Fruit fly (Drosophila melanogaster): ENCODE results near the gene Bili.

Bili gene

DNA sequence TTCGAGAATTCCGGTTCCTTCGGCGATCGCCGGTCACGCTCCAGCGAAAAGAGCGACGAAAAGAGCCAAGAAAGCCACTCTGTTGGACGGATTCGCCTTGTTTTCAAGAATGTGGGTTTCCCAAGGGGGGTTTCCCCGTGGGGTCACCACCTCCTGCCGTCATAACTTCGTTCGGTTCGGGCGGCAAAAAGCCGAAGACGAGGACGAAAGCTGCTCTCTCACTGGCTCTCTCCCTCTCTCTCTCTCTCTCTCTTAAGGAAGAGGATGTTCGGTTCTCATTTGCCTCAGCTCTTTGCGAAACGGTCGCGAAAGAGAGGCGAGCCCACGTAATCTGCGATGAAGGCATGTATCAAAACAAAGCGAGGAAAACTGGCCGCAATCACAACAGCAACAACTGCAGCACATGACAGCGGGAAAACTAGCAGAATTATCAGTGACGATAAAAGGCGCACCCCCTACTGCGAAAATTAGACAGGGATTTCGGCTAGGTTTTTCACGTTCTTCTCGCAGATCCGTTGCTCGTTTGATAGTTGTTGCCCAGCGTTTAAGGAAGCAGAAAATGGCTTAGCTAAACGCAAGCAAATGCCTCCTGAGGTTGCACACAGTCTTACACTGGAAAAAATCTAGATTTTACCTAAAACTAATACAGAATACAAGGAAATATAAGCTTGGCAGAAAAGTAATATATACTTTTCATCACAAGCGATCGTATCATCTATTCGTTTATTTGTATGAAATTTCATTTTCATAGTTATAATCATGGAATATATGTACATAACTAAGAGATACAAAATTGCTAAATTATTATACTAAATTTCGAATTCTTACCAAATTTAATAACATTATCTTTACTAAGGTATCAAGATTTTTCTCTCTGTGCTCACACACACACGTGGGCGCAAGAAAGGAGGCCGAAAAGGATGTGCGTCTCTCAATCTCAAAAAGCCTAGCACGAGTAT lies 52.7 kb downstream of the Bili start, which contains the start of gene dan:
Gene dan (plus strand): TSS at position 900 of the 959 bp plus-strand sequence.
- TF ChIP-seq ttk (optimal IDR thresholded peaks at IDR 0.05), result no peak
- TF ChIP-seq Sin3A (optimal IDR thresholded peaks at IDR 0.05), result no peak
- no peak for TF ChIP-seq h (optimal IDR thresholded peaks at IDR 0.05)
- TF ChIP-seq insv (optimal IDR thresholded peaks at IDR 0.05), result no peak
- TF ChIP-seq Myc (optimal IDR thresholded peaks at IDR 0.05), result no peak
- no peak for TF ChIP-seq psq (optimal IDR thresholded peaks at IDR 0.05)

DNA sequence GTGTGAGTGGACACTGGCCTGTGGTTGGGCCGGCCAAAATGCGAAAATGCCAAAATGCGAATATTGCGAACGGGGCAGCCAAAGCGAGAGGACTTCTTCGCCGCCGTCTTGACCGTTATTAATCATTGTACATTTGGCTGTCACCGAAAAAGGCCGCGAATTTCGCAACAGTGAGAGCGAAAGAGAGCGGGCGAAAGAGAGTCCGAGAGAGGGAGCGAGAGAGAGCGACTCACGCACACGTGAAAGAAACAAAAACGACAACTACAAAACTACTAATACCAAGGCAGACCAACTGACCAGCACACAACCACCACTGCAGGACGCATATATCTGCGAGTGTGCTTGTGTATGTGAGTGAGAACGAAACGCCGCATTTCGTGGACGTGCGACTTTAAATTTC lies 53.4 kb downstream of the Bili start:
- no peak for TF ChIP-seq ttk (optimal IDR thresholded peaks at IDR 0.05)
- no peak for TF ChIP-seq h (optimal IDR thresholded peaks at IDR 0.05)
- no peak for TF ChIP-seq insv (optimal IDR thresholded peaks at IDR 0.05)
- no peak for TF ChIP-seq Sin3A (optimal IDR thresholded peaks at IDR 0.05)
- no peak for TF ChIP-seq psq (optimal IDR thresholded peaks at IDR 0.05)
- TF ChIP-seq Myc (optimal IDR thresholded peaks at IDR 0.05), result no peak

All from Kc167 (cell line).